Worm (Caenorhabditis elegans) whole organism, mixed stage, embryonic: ENCODE measurements around the gene nos-1.
A peak's percentile ranks its signal among the peaks of the same experiment; 100 is the strongest.

Experiments
- M03D4.4 ChIP-seq: sonication (generic microtip); optimal IDR thresholded peaks from 2 replicates; lab custom pipeline; 2017; ENCODE audit warnings: mild to moderate bottlenecking, missing genetic modification characterization, missing compliant biosample characterization
- bed-3 ChIP-seq: fragments of 200-800 bp; sonication (Bioruptor generic); optimal IDR thresholded peaks from 3 replicates; lab custom pipeline; 2018; ENCODE audit warnings: mild to moderate bottlenecking, missing genetic modification characterization, moderate library complexity, missing compliant biosample characterization
- ceh-39 ChIP-seq: fragments of 150-350 bp; optimal IDR thresholded peaks from 2 replicates; lab custom pipeline; 2014; ENCODE audit warnings: missing biosample characterization, missing genetic modification characterization
- ceh-43 ChIP-seq: fragments of 200-800 bp; sonication (Bioruptor generic); optimal IDR thresholded peaks from 2 replicates; lab custom pipeline; 2018; ENCODE audit warnings: mild to moderate bottlenecking, missing genetic modification characterization, moderate library complexity, missing compliant biosample characterization
- ceh-83 ChIP-seq: fragments of 200-800 bp; sonication (Bioruptor generic); optimal IDR thresholded peaks from 2 replicates; lab custom pipeline; 2018; ENCODE audit warnings: mild to moderate bottlenecking, missing genetic modification characterization, missing compliant biosample characterization
- ces-1 ChIP-seq: fragments of 150-350 bp; optimal IDR thresholded peaks from 2 replicates; lab custom pipeline; 2014; ENCODE audit warnings: missing biosample characterization, missing genetic modification reagents, missing genetic modification characterization
- cnd-1 ChIP-seq: fragments of 200-800 bp; sonication (Bioruptor generic); optimal IDR thresholded peaks from 2 replicates; lab custom pipeline; 2018; ENCODE audit warnings: mild to moderate bottlenecking, missing genetic modification characterization, missing compliant biosample characterization
- elt-1 ChIP-seq: sonication (generic microtip); optimal IDR thresholded peaks from 2 replicates; lab custom pipeline; 2017; ENCODE audit warnings: missing genetic modification characterization, mild to moderate bottlenecking, missing compliant biosample characterization, antibody characterized with exemption, moderate library complexity, borderline replicate concordance; ENCODE audit not compliant: insufficient read depth
- flh-1 ChIP-seq: fragments of 200-800 bp; sonication (Bioruptor generic); optimal IDR thresholded peaks from 2 replicates; lab custom pipeline; 2018; ENCODE audit warnings: mild to moderate bottlenecking, missing genetic modification characterization, moderate library complexity, missing compliant biosample characterization
- ham-2 ChIP-seq: fragments of 200-800 bp; sonication (Bioruptor generic); optimal IDR thresholded peaks from 2 replicates; lab custom pipeline; 2018; ENCODE audit warnings: mild to moderate bottlenecking, missing genetic modification characterization, missing compliant biosample characterization
- hlh-1 ChIP-seq: fragments of 150-350 bp; optimal IDR thresholded peaks from 2 replicates; lab custom pipeline; 2014; ENCODE audit warnings: missing biosample characterization, missing genetic modification reagents, missing genetic modification characterization
- lin-13 ChIP-seq: fragments of 150-350 bp; optimal IDR thresholded peaks from 2 replicates; lab custom pipeline; 2014; ENCODE audit warnings: missing biosample characterization, missing genetic modification characterization
- lin-32 ChIP-seq: fragments of 200-800 bp; sonication (Bioruptor generic); optimal IDR thresholded peaks from 2 replicates; lab custom pipeline; 2018; ENCODE audit warnings: mild to moderate bottlenecking, missing genetic modification characterization, missing compliant biosample characterization
- mab-5 ChIP-seq: fragments of 150-350 bp; optimal IDR thresholded peaks from 2 replicates; lab custom pipeline; 2014; ENCODE audit warnings: missing biosample characterization, missing genetic modification characterization
- mep-1 ChIP-seq: fragments of 150-350 bp; optimal IDR thresholded peaks from 2 replicates; lab custom pipeline; 2017; ENCODE audit warnings: missing biosample characterization, missing genetic modification reagents, missing genetic modification characterization, inconsistent platforms
- mls-2 ChIP-seq: sonication (generic microtip); optimal IDR thresholded peaks from 2 replicates; lab custom pipeline; 2016; ENCODE audit warnings: mild to moderate bottlenecking, missing genetic modification characterization, moderate library complexity, missing compliant biosample characterization
- nhr-12 ChIP-seq: fragments of 150-350 bp; optimal IDR thresholded peaks from 2 replicates; lab custom pipeline; 2014; ENCODE audit warnings: missing biosample characterization, missing genetic modification characterization
- nhr-2 ChIP-seq: fragments of 150-350 bp; optimal IDR thresholded peaks from 2 replicates; lab custom pipeline; 2014; ENCODE audit warnings: missing biosample characterization, missing genetic modification characterization
- nhr-237 ChIP-seq: fragments of 150-350 bp; optimal IDR thresholded peaks from 2 replicates; lab custom pipeline; 2014; ENCODE audit warnings: missing biosample characterization, missing genetic modification characterization
- nhr-76 ChIP-seq: sonication (generic microtip); optimal IDR thresholded peaks from 2 replicates; lab custom pipeline; 2017; ENCODE audit warnings: missing biosample characterization, missing genetic modification characterization
- pha-4 ChIP-seq: fragments of 150-350 bp; optimal IDR thresholded peaks from 2 replicates; lab custom pipeline; 2018; ENCODE audit warnings: missing biosample characterization, missing genetic modification reagents, missing genetic modification characterization
- sem-2 ChIP-seq: fragments of 200-800 bp; sonication (Bioruptor generic); optimal IDR thresholded peaks from 2 replicates; lab custom pipeline; 2018; ENCODE audit warnings: mild to moderate bottlenecking, missing genetic modification characterization, missing compliant biosample characterization
- sptf-1 ChIP-seq: sonication (generic microtip); optimal IDR thresholded peaks from 2 replicates; lab custom pipeline; 2017; ENCODE audit warnings: mild to moderate bottlenecking, missing genetic modification characterization, moderate library complexity, missing compliant biosample characterization
- tbx-8 ChIP-seq: fragments of 200-800 bp; sonication (Bioruptor generic); optimal IDR thresholded peaks from 2 replicates; lab custom pipeline; 2018; ENCODE audit warnings: mild to moderate bottlenecking, missing genetic modification characterization, moderate library complexity, missing compliant biosample characterization
- unc-120 ChIP-seq: sonication (generic microtip); optimal IDR thresholded peaks from 2 replicates; lab custom pipeline; 2017; ENCODE audit warnings: missing genetic modification characterization, missing compliant biosample characterization; ENCODE audit not compliant: poor library complexity, severe bottlenecking
- unc-39 ChIP-seq: fragments of 150-350 bp; optimal IDR thresholded peaks from 2 replicates; lab custom pipeline; 2014; ENCODE audit warnings: missing biosample characterization, missing genetic modification characterization
- unc-62 ChIP-seq: fragments of 150-350 bp; optimal IDR thresholded peaks from 2 replicates; lab custom pipeline; 2014; ENCODE audit warnings: missing biosample characterization, missing genetic modification reagents, missing genetic modification characterization
- zip-8 ChIP-seq: fragments of 150-350 bp; optimal IDR thresholded peaks from 2 replicates; lab custom pipeline; 2014; ENCODE audit warnings: missing biosample characterization, missing genetic modification characterization
- ztf-11 ChIP-seq: fragments of 150-350 bp; optimal IDR thresholded peaks from 2 replicates; lab custom pipeline; 2014; ENCODE audit warnings: missing biosample characterization, missing genetic modification characterization

The nos-1 gene

DNA sequence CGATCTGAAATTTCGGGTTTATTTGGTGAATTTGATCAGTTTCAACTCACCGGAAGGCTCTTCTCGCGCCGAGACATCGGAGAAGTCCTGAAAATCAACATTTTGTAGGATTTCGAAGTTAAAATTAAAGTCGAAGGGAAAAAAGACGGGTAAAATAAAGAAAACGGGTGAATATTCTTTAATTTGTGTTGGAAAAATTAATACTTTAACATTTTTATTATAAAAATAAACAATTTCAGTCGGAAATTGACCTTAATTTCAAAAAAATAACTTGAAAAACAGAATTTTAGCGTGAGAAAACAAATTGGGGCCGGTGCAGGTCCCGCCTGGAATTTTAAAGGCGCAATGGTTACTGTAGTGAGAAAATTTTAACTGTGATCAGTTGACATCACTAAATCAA, at the start of gene nos-1:
Gene nos-1, minus strand, starts transcription at position 101 of the 400 bp plus-strand sequence.
- TF ChIP-seq M03D4.4 (tag; lab: Kevin White, UChicago) (no peak), nhr-237 (tag; lab: Kevin White, UChicago) (no peak), elt-1 (no peak), unc-39 (no peak), nhr-76 (tag; lab: Kevin White, UChicago) (no peak)
- TF ChIP-seq, all 35 proteins: peak for 0

DNA sequence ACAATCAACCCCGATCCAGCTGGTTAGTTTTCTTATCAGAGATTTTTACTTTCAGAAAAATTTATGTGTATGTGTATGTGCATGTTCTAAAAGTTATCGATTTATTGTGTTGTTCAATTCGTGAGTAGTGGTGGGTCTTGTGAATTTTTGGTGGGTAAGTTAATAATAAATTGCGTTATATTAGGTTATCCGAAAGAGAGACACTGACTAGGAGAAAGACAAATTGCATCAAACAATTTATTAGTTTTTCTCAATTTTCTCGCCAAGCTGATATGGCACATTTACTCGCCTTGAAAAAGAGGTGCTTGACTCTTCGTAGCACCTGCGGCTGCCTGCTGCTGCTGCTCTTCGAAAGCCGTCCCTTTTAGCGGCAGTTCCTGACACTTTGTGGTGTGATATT, 46.1 kb upstream of the nos-1 start:
- peak; percentile 95 for TF ChIP-seq ces-1 (GFP tag; lab: Kevin White, UChicago)
- TF ChIP-seq unc-120 = no peak

DNA sequence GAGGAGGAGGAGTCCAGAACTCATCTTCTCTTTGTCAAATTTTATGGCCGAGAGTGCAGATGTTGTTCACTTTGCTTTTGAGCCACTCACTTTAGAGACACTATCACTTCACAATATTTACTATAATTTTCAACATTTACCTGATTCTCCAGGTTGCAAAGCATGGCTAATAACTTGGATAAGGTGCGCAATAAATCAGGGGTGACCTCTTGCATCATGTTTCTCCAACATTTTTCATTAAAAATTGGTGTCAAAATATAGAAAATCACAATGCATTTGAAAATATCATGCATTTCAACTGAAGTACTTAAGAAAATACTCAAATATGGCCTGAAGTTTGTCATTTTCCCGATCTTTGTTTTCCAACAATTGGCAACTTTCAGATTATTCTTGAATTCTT, 42.6 kb upstream of the nos-1 start:
- TF ChIP-seq mep-1 (tag; lab: Kevin White, UChicago) = no peak
- no peak for TF ChIP-seq sem-2
- no peak for TF ChIP-seq ham-2 (GFP tag; lab: Kevin White, UChicago)
- no peak for TF ChIP-seq elt-1
- no peak for TF ChIP-seq lin-13 (tag; lab: Kevin White, UChicago)
- TF ChIP-seq mls-2 = no peak
- TF ChIP-seq bed-3 (GFP tag; lab: Kevin White, UChicago) = no peak
- no peak for TF ChIP-seq mab-5

ce11 chrII:10993607-10994229, 40.8 kb upstream of the nos-1 start:
- TF ChIP-seq flh-1 (no peak), ceh-83 (peak; percentile 2)

ce11 chrII:10990592-10990991, 37.6 kb upstream of the nos-1 start:
- TF ChIP-seq mls-2 = peak; percentile 67
- peak; percentile 63 for TF ChIP-seq ceh-43 (GFP tag; lab: Kevin White, UChicago)
- peak; percentile 73 for TF ChIP-seq nhr-2
- peak; percentile 99 for TF ChIP-seq ces-1 (GFP tag; lab: Kevin White, UChicago)
- TF ChIP-seq unc-62 (GFP tag; lab: Kevin White, UChicago) = peak; percentile 46
- no peak for TF ChIP-seq mab-5
- TF ChIP-seq unc-120 = no peak
- TF ChIP-seq cnd-1 (tag; lab: Kevin White, UChicago) = peak; percentile 1
- peak; percentile 50 for TF ChIP-seq sptf-1 (tag; lab: Kevin White, UChicago)
- TF ChIP-seq lin-32 (GFP tag; lab: Kevin White, UChicago) = peak; percentile 32
- TF ChIP-seq mep-1 (tag; lab: Kevin White, UChicago) = peak; percentile 21
- no peak for TF ChIP-seq unc-39

DNA sequence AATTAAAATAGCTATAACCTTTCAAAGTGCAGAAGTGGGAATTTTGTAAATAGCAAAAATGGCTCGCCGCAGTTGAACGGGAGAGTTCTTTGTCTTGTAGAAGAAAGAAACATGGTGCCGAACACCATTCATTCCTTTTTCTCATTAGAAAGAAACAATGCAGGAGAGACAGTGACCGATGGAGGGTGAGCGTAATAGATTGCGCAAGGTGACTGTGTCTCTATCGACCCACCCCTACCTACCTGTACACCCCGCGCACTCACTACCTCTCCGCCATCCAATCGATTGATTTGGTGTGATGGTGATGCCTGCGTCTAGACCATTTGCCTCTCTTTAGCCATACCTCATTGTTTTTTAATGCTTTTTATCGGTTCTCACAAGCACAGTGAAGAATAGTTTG, 36.2 kb upstream of the nos-1 start:
- TF ChIP-seq nhr-237 (tag; lab: Kevin White, UChicago) = no peak
- TF ChIP-seq ham-2 (GFP tag; lab: Kevin White, UChicago) = peak; percentile 1
- no peak for TF ChIP-seq lin-13 (tag; lab: Kevin White, UChicago)
- no peak for TF ChIP-seq tbx-8 (GFP tag; lab: Kevin White, UChicago)
- TF ChIP-seq nhr-2 = peak; percentile 85
- no peak for TF ChIP-seq unc-39
- TF ChIP-seq M03D4.4 (tag; lab: Kevin White, UChicago) = no peak
- no peak for TF ChIP-seq lin-32 (GFP tag; lab: Kevin White, UChicago)
- TF ChIP-seq ces-1 (GFP tag; lab: Kevin White, UChicago) = no peak
- TF ChIP-seq pha-4 (tag; lab: Kevin White, UChicago) = no peak
- peak; percentile 13 for TF ChIP-seq ceh-39 (tag; lab: Kevin White, UChicago)
- no peak for TF ChIP-seq ztf-11 (tag; lab: Kevin White, UChicago)
- peak; percentile 82 for TF ChIP-seq zip-8 (tag; lab: Kevin White, UChicago)
- peak; percentile 32 for TF ChIP-seq cnd-1 (tag; lab: Kevin White, UChicago)
- TF ChIP-seq mep-1 (tag; lab: Kevin White, UChicago) = no peak
- no peak for TF ChIP-seq hlh-1 (tag; lab: Kevin White, UChicago)
- peak; percentile 6 for TF ChIP-seq sem-2
- TF ChIP-seq nhr-12 (tag; lab: Kevin White, UChicago) = no peak
- TF ChIP-seq mls-2 = peak; percentile 39
- TF ChIP-seq, all 35 proteins: peak for 7
